Worm (Caenorhabditis elegans) whole organism, L4/young adult: ENCODE data around the gene B0454.8.

Experiments used
- dao-5 ChIP-seq: sonication (generic microtip); optimal IDR thresholded peaks from 2 replicates; lab custom pipeline; 2016; ENCODE audit warnings: missing genotype, missing genetic modification characterization, moderate library complexity, missing compliant biosample characterization
- him-1 ChIP-seq: sonication (generic microtip); optimal IDR thresholded peaks from 2 replicates; lab custom pipeline; 2016; ENCODE audit warnings: missing genotype, missing genetic modification reagents, missing genetic modification characterization, missing compliant biosample characterization

ce11 chrII:3053689-3054088 is 10.4 kb upstream of the B0454.8 start:
- TF ChIP-seq dao-5 (tag; lab: Kevin White, UChicago), result no peak
- TF ChIP-seq him-1 (tag; lab: Kevin White, UChicago), result no peak
